Worm (Caenorhabditis elegans) whole organism, late embryonic: ENCODE results near the gene lbp-1.

Experiments
- F13H6.1 ChIP-seq: sonication (generic microtip); optimal IDR thresholded peaks from 2 replicates; lab custom pipeline; 2016; ENCODE audit warnings: missing genetic modification characterization, missing compliant biosample characterization
- K02D7.2 ChIP-seq: sonication (generic microtip); optimal IDR thresholded peaks from 2 replicates; lab custom pipeline; 2017; ENCODE audit warnings: mild to moderate bottlenecking, missing genetic modification characterization, missing compliant biosample characterization
- ceh-18 ChIP-seq: sonication (generic microtip); optimal IDR thresholded peaks from 2 replicates; lab custom pipeline; 2016; ENCODE audit warnings: missing genetic modification characterization, missing compliant biosample characterization
- ceh-19 ChIP-seq: fragments of 200-800 bp; sonication (Bioruptor generic); optimal IDR thresholded peaks from 2 replicates; lab custom pipeline; 2018; ENCODE audit warnings: mild to moderate bottlenecking, missing genetic modification characterization, missing compliant biosample characterization
- ceh-22 ChIP-seq: sonication (generic microtip); optimal IDR thresholded peaks from 2 replicates; lab custom pipeline; 2017; ENCODE audit warnings: missing biosample characterization, missing genetic modification characterization
- ceh-30 ChIP-seq: fragments of 150-350 bp; optimal IDR thresholded peaks from 2 replicates; lab custom pipeline; 2014; ENCODE audit warnings: missing biosample characterization, missing genetic modification characterization
- ceh-31 ChIP-seq: sonication (generic microtip); optimal IDR thresholded peaks from 2 replicates; lab custom pipeline; 2016; ENCODE audit warnings: missing genetic modification characterization, missing compliant biosample characterization
- ceh-34 ChIP-seq: sonication (generic microtip); optimal IDR thresholded peaks from 2 replicates; lab custom pipeline; 2016; ENCODE audit warnings: mild to moderate bottlenecking, missing genetic modification characterization, missing compliant biosample characterization
- ceh-45 ChIP-seq: fragments of 200-800 bp; sonication (Bioruptor generic); IDR thresholded peaks from 2 replicates; pipeline ENCODE4 v1.3.6; 2022; ENCODE audit warnings: missing genetic modification reagents, missing genetic modification characterization, missing compliant biosample characterization
- ceh-48 ChIP-seq: sonication (generic microtip); optimal IDR thresholded peaks from 2 replicates; lab custom pipeline; 2016; ENCODE audit warnings: missing genetic modification characterization, inconsistent platforms, missing compliant biosample characterization
- ceh-6 ChIP-seq: fragments of 200-800 bp; sonication (Bioruptor generic); optimal IDR thresholded peaks from 2 replicates; lab custom pipeline; 2018; ENCODE audit warnings: mild to moderate bottlenecking, missing genetic modification characterization, missing compliant biosample characterization
- dve-1 ChIP-seq: sonication (generic microtip); optimal IDR thresholded peaks from 2 replicates; lab custom pipeline; 2017; ENCODE audit warnings: antibody characterized with exemption, mild to moderate bottlenecking, missing genetic modification characterization, missing compliant biosample characterization
- elt-2 ChIP-seq: sonication (generic microtip); optimal IDR thresholded peaks from 2 replicates; lab custom pipeline; 2016; ENCODE audit warnings: missing genetic modification reagents, missing genetic modification characterization, missing compliant biosample characterization
- elt-4 ChIP-seq: sonication (generic microtip); optimal IDR thresholded peaks from 2 replicates; lab custom pipeline; 2016; ENCODE audit warnings: missing genetic modification characterization, missing compliant biosample characterization
- eyg-1 ChIP-seq: sonication (generic microtip); optimal IDR thresholded peaks from 2 replicates; lab custom pipeline; 2016; ENCODE audit warnings: missing genotype, missing genetic modification characterization, missing compliant biosample characterization
- fax-1 ChIP-seq: sonication (generic microtip); optimal IDR thresholded peaks from 2 replicates; lab custom pipeline; 2016; ENCODE audit warnings: missing genotype, missing genetic modification characterization, missing compliant biosample characterization
- fkh-10 ChIP-seq: fragments of 150-350 bp; optimal IDR thresholded peaks from 2 replicates; lab custom pipeline; 2014; ENCODE audit warnings: missing biosample characterization, missing genetic modification reagents, missing genetic modification characterization
- lin-11 ChIP-seq: fragments of 200-800 bp; sonication (Bioruptor generic); optimal IDR thresholded peaks from 2 replicates; lab custom pipeline; 2018; ENCODE audit warnings: mild to moderate bottlenecking, missing genetic modification characterization, missing compliant biosample characterization
- mec-3 ChIP-seq: sonication (generic microtip); optimal IDR thresholded peaks from 2 replicates; lab custom pipeline; 2016; ENCODE audit warnings: borderline replicate concordance, missing genetic modification characterization, missing compliant biosample characterization
- nhr-232 ChIP-seq: sonication (generic microtip); optimal IDR thresholded peaks from 2 replicates; lab custom pipeline; 2016; ENCODE audit warnings: missing genetic modification characterization, missing compliant biosample characterization
- odd-2 ChIP-seq: sonication (generic microtip); optimal IDR thresholded peaks from 2 replicates; lab custom pipeline; 2017; ENCODE audit warnings: antibody characterized with exemption, mild to moderate bottlenecking, missing genetic modification characterization, missing compliant biosample characterization
- pat-9 ChIP-seq: fragments of 200-800 bp; sonication (Bioruptor generic); optimal IDR thresholded peaks from 2 replicates; lab custom pipeline; 2018; ENCODE audit warnings: mild to moderate bottlenecking, missing genetic modification characterization, moderate library complexity, missing compliant biosample characterization
- pha-2 ChIP-seq: sonication (generic microtip); optimal IDR thresholded peaks from 2 replicates; lab custom pipeline; 2017; ENCODE audit warnings: mild to moderate bottlenecking, missing genetic modification characterization, missing compliant biosample characterization
- pha-4 ChIP-seq: fragments of 150-350 bp; optimal IDR thresholded peaks from 2 replicates; lab custom pipeline; 2018; ENCODE audit warnings: missing biosample characterization, missing genetic modification reagents, missing genetic modification characterization
- pqm-1 ChIP-seq: sonication (generic microtip); optimal IDR thresholded peaks from 2 replicates; lab custom pipeline; 2016; ENCODE audit warnings: missing genetic modification characterization, missing compliant biosample characterization
- ref-2 ChIP-seq: sonication (generic microtip); optimal IDR thresholded peaks from 2 replicates; lab custom pipeline; 2016; ENCODE audit warnings: missing genetic modification characterization, missing compliant biosample characterization
- sox-4 ChIP-seq: sonication (generic microtip); optimal IDR thresholded peaks from 2 replicates; lab custom pipeline; 2017; ENCODE audit warnings: mild to moderate bottlenecking, missing genetic modification characterization, inconsistent platforms, missing compliant biosample characterization
- syd-9 ChIP-seq: sonication (generic microtip); optimal IDR thresholded peaks from 2 replicates; lab custom pipeline; 2016; ENCODE audit warnings: mild to moderate bottlenecking, missing genetic modification characterization, moderate library complexity, missing compliant biosample characterization
- tbx-2 ChIP-seq: sonication (generic microtip); optimal IDR thresholded peaks from 2 replicates; lab custom pipeline; 2016; ENCODE audit warnings: missing genetic modification characterization, missing compliant biosample characterization
- unc-3 ChIP-seq, 2 experiments: fragments of 200-800 bp in 1 of 2; sonication (Bioruptor generic) in 1 of 2; sonication (generic microtip) in 1 of 2; conservative IDR thresholded peaks in 1 of 2; optimal IDR thresholded peaks in 1 of 2; 2 replicates each; pipeline versions ENCODE4 v1.3.6 to Lab custom; 2016 to 2022; ENCODE audit warnings: missing compliant biosample characterization in 2 of 2, missing genetic modification characterization in 2 of 2, missing genetic modification reagents in 1 of 2
- unc-42 ChIP-seq: sonication (generic microtip); optimal IDR thresholded peaks from 2 replicates; lab custom pipeline; 2016; ENCODE audit warnings: missing genotype, missing genetic modification characterization, missing compliant biosample characterization
- unc-55 ChIP-seq: sonication (generic microtip); optimal IDR thresholded peaks from 2 replicates; lab custom pipeline; 2017; ENCODE audit warnings: missing biosample characterization, missing genetic modification reagents, missing genetic modification characterization

The lbp-1 gene

ce11 chrX:3258842-3259241, at the start of gene lbp-1:
lbp-1 (plus strand) TSS chrX:3259142.
- TF ChIP-seq ceh-45 (GFP tag; lab: Robert Waterston, UW) (no peak), fax-1 (tag; lab: Kevin White, UChicago) (no peak), lin-11 (tag; lab: Kevin White, UChicago) (no peak), pqm-1 (tag; lab: Kevin White, UChicago) (no peak), elt-4 (tag; lab: Kevin White, UChicago) (no peak), ceh-19 (GFP tag; lab: Kevin White, UChicago) (no peak), mec-3 (tag; lab: Kevin White, UChicago) (no peak), pat-9 (tag; lab: Kevin White, UChicago) (no peak), sox-4 (no peak)
- TF ChIP-seq, all 69 proteins: peak for 0

ce11 chrX:3209523-3209922, 49.4 kb upstream of the lbp-1 start, which contains the start of gene F28B4.4:
F28B4.4 (minus strand) TSS chrX:3209623.
- no peak for TF ChIP-seq ceh-31
- no peak for TF ChIP-seq ceh-22 (tag; lab: Kevin White, UChicago)
- TF ChIP-seq syd-9 (tag; lab: Kevin White, UChicago) = no peak
- no peak for TF ChIP-seq ceh-19 (GFP tag; lab: Kevin White, UChicago)
- no peak for TF ChIP-seq fax-1 (tag; lab: Kevin White, UChicago)
- TF ChIP-seq tbx-2 (tag; lab: Kevin White, UChicago) = no peak
- no peak for TF ChIP-seq unc-3 (GFP tag; conservative IDR thresholded peaks at IDR 0.05; lab: Robert Waterston, UW)
- no peak for TF ChIP-seq unc-3 (tag; optimal IDR thresholded peaks at IDR 0.05; lab: Kevin White, UChicago)
- TF ChIP-seq unc-55 (GFP tag; lab: Kevin White, UChicago) = no peak
- TF ChIP-seq unc-42 (tag; lab: Kevin White, UChicago) = no peak
- TF ChIP-seq ceh-34 (tag; lab: Kevin White, UChicago) = no peak
- TF ChIP-seq ceh-18 (tag; lab: Kevin White, UChicago) = no peak
- TF ChIP-seq pat-9 (tag; lab: Kevin White, UChicago) = no peak
- no peak for TF ChIP-seq pqm-1 (tag; lab: Kevin White, UChicago)
- no peak for TF ChIP-seq pha-4

ce11 chrX:3216698-3217097, 42.2 kb upstream of the lbp-1 start:
- TF ChIP-seq ceh-48 (tag; lab: Kevin White, UChicago) (no peak), pqm-1 (tag; lab: Kevin White, UChicago) (no peak), eyg-1 (tag; lab: Kevin White, UChicago) (no peak), nhr-232 (tag; lab: Kevin White, UChicago) (no peak), ceh-6 (GFP tag; lab: Kevin White, UChicago) (no peak), ref-2 (no peak), syd-9 (tag; lab: Kevin White, UChicago) (no peak), odd-2 (no peak), pha-2 (tag; lab: Kevin White, UChicago) (no peak), K02D7.2 (tag; lab: Kevin White, UChicago) (no peak), unc-55 (GFP tag; lab: Kevin White, UChicago) (no peak), dve-1 (tag; lab: Kevin White, UChicago) (no peak)

- peak; percentile 82 for TF ChIP-seq elt-2 (tag; lab: Kevin White, UChicago)
- TF ChIP-seq ceh-30 (tag; lab: Kevin White, UChicago) = no peak
Measured at ce11 chrX:3218040-3218795, 40.7 kb upstream of the lbp-1 start.

- TF ChIP-seq F13H6.1 (tag; lab: Kevin White, UChicago) (no peak), fkh-10 (GFP tag; lab: Kevin White, UChicago) (no peak), tbx-2 (tag; lab: Kevin White, UChicago) (no peak), ceh-6 (GFP tag; lab: Kevin White, UChicago) (no peak)
Measured at ce11 chrX:3220267-3220666, 38.7 kb upstream of the lbp-1 start, which contains the start of gene rgl-1. rgl-1 (minus strand) TSS chrX:3220367.
